Fruit fly (Drosophila melanogaster): Measurements from ENCODE around the gene CG13838.

DNA sequence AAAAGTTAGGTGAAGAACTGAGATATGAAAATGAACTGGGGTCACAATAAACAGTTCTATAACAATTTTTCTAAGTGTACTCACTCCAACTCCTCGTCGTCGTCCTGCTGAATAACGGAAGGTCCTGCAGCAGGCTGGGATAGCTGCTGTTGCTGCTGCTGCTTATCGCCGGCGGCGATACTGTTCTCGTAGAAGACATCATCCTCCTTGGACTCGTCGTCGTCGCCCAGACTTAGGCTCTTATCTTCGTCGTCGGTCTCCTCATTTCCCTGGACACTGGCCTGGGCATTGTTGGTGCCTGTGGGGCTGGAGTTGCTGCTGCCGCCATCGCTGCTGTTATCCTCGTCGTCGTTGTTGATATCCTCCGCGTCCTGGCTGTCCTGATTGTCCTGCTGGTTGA is 39.2 kb downstream of the CG13838 start:
- TF ChIP-seq psq (optimal IDR thresholded peaks at IDR 0.05), result no peak
- no peak for TF ChIP-seq Sin3A (optimal IDR thresholded peaks at IDR 0.05)
- TF ChIP-seq Myc (optimal IDR thresholded peaks at IDR 0.05), result no peak
- no peak for TF ChIP-seq ttk (optimal IDR thresholded peaks at IDR 0.05)
